Worm (Caenorhabditis elegans): ENCODE data around the gene Y66A7A.7.
A peak's percentile ranks its signal among the peaks of the same experiment; 100 is the strongest.

Y66A7A.7 gene

ce11 chrIII:11624838-11625292, 4.4 kb downstream of the Y66A7A.7 start, which contains the start of gene gly-8 (continued):
- no peak for TF ChIP-seq tbx-2 (tag; optimal IDR thresholded peaks at IDR 0.05)
- no peak for TF ChIP-seq nhr-47 (tag; optimal IDR thresholded peaks at IDR 0.05)
- no peak for TF ChIP-seq zip-4 (GFP tag; optimal IDR thresholded peaks at IDR 0.05)
- no peak for TF ChIP-seq aly-2 (tag; optimal IDR thresholded peaks at IDR 0.05)
- no peak for TF ChIP-seq F16B12.6 (tag; optimal IDR thresholded peaks at IDR 0.05)
- TF ChIP-seq blmp-1 (tag; optimal IDR thresholded peaks at IDR 0.05) = peak; percentile 56
- TF ChIP-seq elt-2 (tag; optimal IDR thresholded peaks at IDR 0.05) = no peak
- no peak for TF ChIP-seq mdl-1 (tag; optimal IDR thresholded peaks at IDR 0.05)

DNA sequence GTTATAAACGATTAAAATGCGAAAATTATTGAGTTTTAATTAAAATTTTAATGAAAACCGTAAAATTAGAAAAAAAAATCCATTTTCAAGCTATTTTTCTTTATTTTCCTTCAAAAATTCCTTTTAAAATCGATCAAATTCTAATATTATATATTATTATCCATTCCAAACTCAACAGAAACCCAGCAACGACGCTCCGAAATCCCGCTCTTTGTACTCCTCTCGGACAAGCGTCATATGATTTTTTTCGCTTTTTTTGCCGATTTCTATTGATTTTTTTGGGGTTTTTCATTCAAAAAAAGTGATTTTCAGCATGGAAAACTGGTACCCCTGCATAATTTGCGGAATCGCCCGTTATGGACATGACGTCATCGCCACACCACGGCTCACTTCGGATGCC, 12.8 kb downstream of the Y66A7A.7 start, which contains the start of gene ceh-91:
Gene ceh-91, plus strand, starts transcription at position 301 of the 400 bp plus-strand sequence.
- TF ChIP-seq xbp-1 (tag; optimal IDR thresholded peaks at IDR 0.05) (no peak), C34B4.2 (tag; optimal IDR thresholded peaks at IDR 0.05) (no peak), C16A3.4 (tag; optimal IDR thresholded peaks at IDR 0.05) (no peak), fkh-8 (tag; optimal IDR thresholded peaks at IDR 0.05) (no peak), fos-1 (tag; optimal IDR thresholded peaks at IDR 0.05) (no peak), ces-1 (GFP tag; optimal IDR thresholded peaks at IDR 0.05) (no peak), jun-1 (tag; optimal IDR thresholded peaks at IDR 0.05) (no peak), unc-130 (tag; optimal IDR thresholded peaks at IDR 0.05) (no peak)

DNA sequence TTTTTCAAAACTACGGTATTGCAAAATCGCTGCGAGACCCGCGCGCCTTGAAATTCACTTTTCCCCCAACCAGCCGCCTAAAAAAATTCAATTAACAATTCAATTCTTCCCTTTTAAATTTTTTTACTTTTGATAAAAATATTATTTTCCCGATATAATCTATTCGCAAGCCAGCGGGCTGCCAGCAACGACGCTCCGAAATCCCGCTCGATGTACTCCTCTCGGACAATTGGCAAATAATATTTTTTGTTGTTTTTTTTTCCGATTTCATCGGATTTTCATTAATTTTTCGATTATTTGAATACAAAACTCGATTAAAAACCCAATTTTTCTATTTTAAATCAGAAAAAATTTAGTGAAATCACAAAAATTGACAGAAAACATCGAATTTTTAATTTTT, 13.5 kb downstream of the Y66A7A.7 start:
- no peak for TF ChIP-seq swsn-7 (tag; optimal IDR thresholded peaks at IDR 0.05)
- no peak for TF ChIP-seq pag-3 (tag; optimal IDR thresholded peaks at IDR 0.05; ENCODE audit: borderline replicate concordance, insufficient read depth)
- TF ChIP-seq ceh-88 (GFP tag; IDR thresholded peaks at IDR 0.05) = no peak

DNA sequence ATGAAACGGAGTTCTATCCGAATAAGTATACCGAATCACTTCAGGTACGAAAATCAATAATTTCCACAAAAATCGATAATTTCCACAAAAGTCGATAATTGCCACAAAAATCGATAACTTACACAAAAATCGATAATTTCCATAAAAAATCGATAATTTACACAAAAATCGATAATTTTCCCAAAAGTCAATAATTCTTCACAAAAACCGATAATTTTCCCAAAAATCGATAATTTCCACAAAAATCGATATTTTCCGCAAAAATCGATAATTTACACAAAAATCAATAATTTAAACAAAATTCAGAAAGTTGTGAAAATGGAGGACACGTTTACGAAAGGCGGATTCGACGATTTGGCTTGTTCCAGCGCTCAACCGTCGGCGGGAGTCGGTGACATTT, 14.4 kb downstream of the Y66A7A.7 start:
- TF ChIP-seq jun-1 (tag; optimal IDR thresholded peaks at IDR 0.05) = no peak
- no peak for TF ChIP-seq fkh-4 (tag; optimal IDR thresholded peaks at IDR 0.05; ENCODE audit: borderline replicate concordance)
- TF ChIP-seq fkh-10 (GFP tag; optimal IDR thresholded peaks at IDR 0.05) = no peak
- TF ChIP-seq ztf-4 (tag; optimal IDR thresholded peaks at IDR 0.05) = no peak
- TF ChIP-seq mef-2 (tag; optimal IDR thresholded peaks at IDR 0.05) = no peak

ce11 chrIII:11614325-11614724, 14.9 kb downstream of the Y66A7A.7 start:
- peak; percentile 14 for TF ChIP-seq nhr-85 (tag)

ce11 chrIII:11612371-11612770, 16.9 kb downstream of the Y66A7A.7 start, which contains the start of the genes Y66A7A.9 and Y66A7A.4:
Gene Y66A7A.9, minus strand, starts transcription at chrIII:11612471.
Gene Y66A7A.4, plus strand, starts transcription at chrIII:11612607.
- no peak for TF ChIP-seq ces-1 (GFP tag; optimal IDR thresholded peaks at IDR 0.05)
- no peak for TF ChIP-seq unc-62 (GFP tag; optimal IDR thresholded peaks at IDR 0.05)
- no peak for TF ChIP-seq hpl-2 (GFP tag; optimal IDR thresholded peaks at IDR 0.05)
- no peak for TF ChIP-seq nhr-85 (tag)
- TF ChIP-seq mep-1 (tag; optimal IDR thresholded peaks at IDR 0.05) = no peak
- no peak for TF ChIP-seq rnt-1 (tag; optimal IDR thresholded peaks at IDR 0.05)
- no peak for TF ChIP-seq unc-86 (tag; optimal IDR thresholded peaks at IDR 0.05)
- no peak for TF ChIP-seq nhr-90 (tag; optimal IDR thresholded peaks at IDR 0.05; ENCODE audit: poor library complexity)
- TF ChIP-seq fkh-8 (tag; optimal IDR thresholded peaks at IDR 0.05) = no peak
- no peak for TF ChIP-seq dpl-1 (GFP tag; optimal IDR thresholded peaks at IDR 0.05)
- TF ChIP-seq F16B12.6 (tag; optimal IDR thresholded peaks at IDR 0.05) = no peak
- TF ChIP-seq aha-1 (tag; optimal IDR thresholded peaks at IDR 0.05) = no peak
- TF ChIP-seq efl-3 (GFP tag; optimal IDR thresholded peaks at IDR 0.05) = no peak
- no peak for TF ChIP-seq elt-2 (tag; optimal IDR thresholded peaks at IDR 0.05)
- no peak for TF ChIP-seq lir-3 (tag; optimal IDR thresholded peaks at IDR 0.05; ENCODE audit: poor library complexity)

All from whole organism, L1 larva.